Fruit fly (Drosophila melanogaster): ENCODE results near the gene CG1504.
"Not testable (repeated sequence)": the region's sequence is repeated elsewhere in the genome, so short reads cannot be mapped to it uniquely, and the experiment has no call there.

DNA sequence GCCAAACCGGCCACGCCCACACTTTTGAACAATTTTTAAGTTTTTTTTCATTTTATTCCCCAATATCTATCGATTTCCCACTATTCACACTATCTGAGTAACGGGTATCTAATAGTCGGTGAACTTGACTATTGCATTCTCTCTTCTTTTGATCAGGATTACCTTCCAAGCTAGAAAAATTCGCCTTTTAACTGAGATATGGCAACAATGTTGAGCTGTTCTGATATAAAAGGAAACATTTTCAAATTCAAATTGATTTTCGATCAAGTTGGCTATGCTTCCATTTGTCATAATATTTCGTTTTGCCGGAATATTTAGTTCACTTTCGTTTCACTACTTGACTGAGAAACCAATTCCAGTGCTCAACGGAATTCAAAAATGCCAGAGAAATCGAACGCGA, 71.2 kb downstream of the CG1504 start, which contains the start of gene CG42577:
- TF ChIP-seq CG8478, CTCF (optimal IDR thresholded peaks at IDR 0.05): not testable (repeated sequence)
